Worm (Caenorhabditis elegans) whole organism, late embryonic: ENCODE data around the gene M02D8.3.

Experiments used
- C38D4.7 ChIP-seq: fragments of 200-800 bp; sonication (Bioruptor generic); optimal IDR thresholded peaks from 2 replicates; lab custom pipeline; 2018; ENCODE audit warnings: mild to moderate bottlenecking, missing genetic modification characterization, moderate library complexity, missing compliant biosample characterization
- T23F11.4 ChIP-seq: fragments of 200-800 bp; sonication (Bioruptor generic); optimal IDR thresholded peaks from 2 replicates; lab custom pipeline; 2018; ENCODE audit warnings: mild to moderate bottlenecking, missing genetic modification characterization, missing compliant biosample characterization
- ama-1 ChIP-seq: fragments of 150-350 bp; optimal IDR thresholded peaks from 2 replicates; lab custom pipeline; 2014
- ceh-48 ChIP-seq: sonication (generic microtip); optimal IDR thresholded peaks from 2 replicates; lab custom pipeline; 2016; ENCODE audit warnings: missing genetic modification characterization, inconsistent platforms, missing compliant biosample characterization
- elt-2 ChIP-seq: sonication (generic microtip); optimal IDR thresholded peaks from 2 replicates; lab custom pipeline; 2016; ENCODE audit warnings: missing genetic modification reagents, missing genetic modification characterization, missing compliant biosample characterization
- hlh-15 ChIP-seq: sonication (generic microtip); optimal IDR thresholded peaks from 2 replicates; lab custom pipeline; 2016; ENCODE audit warnings: missing genetic modification characterization, missing compliant biosample characterization
- hlh-6 ChIP-seq: sonication (generic microtip); optimal IDR thresholded peaks from 2 replicates; lab custom pipeline; 2016; ENCODE audit warnings: missing genotype, missing genetic modification characterization, missing compliant biosample characterization
- pha-4 ChIP-seq: fragments of 150-350 bp; optimal IDR thresholded peaks from 2 replicates; lab custom pipeline; 2018; ENCODE audit warnings: missing biosample characterization, missing genetic modification reagents, missing genetic modification characterization
- tbx-7 ChIP-seq: sonication (generic microtip); optimal IDR thresholded peaks from 2 replicates; lab custom pipeline; 2016; ENCODE audit warnings: missing genotype, missing genetic modification characterization, missing compliant biosample characterization
- unc-86 ChIP-seq: sonication (generic microtip); optimal IDR thresholded peaks from 2 replicates; lab custom pipeline; 2016; ENCODE audit warnings: missing genetic modification characterization, missing compliant biosample characterization

- TF ChIP-seq hlh-15 (no peak), tbx-7 (no peak), ama-1 (no peak), unc-86 (tag; lab: Kevin White, UChicago) (no peak), ceh-48 (no peak), T23F11.4 (no peak), hlh-6 (tag; lab: Kevin White, UChicago) (no peak), C38D4.7 (no peak), pha-4 (tag; lab: Kevin White, UChicago) (no peak), elt-2 (no peak)
Measured at ce11 chrX:8723127-8723600, 13.7 kb downstream of the M02D8.3 start, which contains the start of gene tnt-2.
